Worm (Caenorhabditis elegans) whole organism, mixed stage, embryonic: ENCODE results near the gene zyg-11.

Experiments used
- lin-13 ChIP-seq: fragments of 150-350 bp; optimal IDR thresholded peaks from 2 replicates; lab custom pipeline; 2014; ENCODE audit warnings: missing biosample characterization, missing genetic modification characterization
- unc-39 ChIP-seq: fragments of 150-350 bp; optimal IDR thresholded peaks from 2 replicates; lab custom pipeline; 2014; ENCODE audit warnings: missing biosample characterization, missing genetic modification characterization

- TF ChIP-seq lin-13: no peak
- TF ChIP-seq unc-39 (tag; lab: Kevin White, UChicago): no peak
Observed at ce11 chrII:8051330-8051729, 33.9 kb downstream of the zyg-11 start.
